Worm (Caenorhabditis elegans): Measurements from ENCODE around the gene W04G3.10.

- no peak for TF ChIP-seq dsc-1 (tag; optimal IDR thresholded peaks at IDR 0.05)
- TF ChIP-seq nhr-237 (tag; optimal IDR thresholded peaks at IDR 0.05): no peak
- no peak for TF ChIP-seq aly-2 (tag; optimal IDR thresholded peaks at IDR 0.05)
- TF ChIP-seq lir-3 (tag; optimal IDR thresholded peaks at IDR 0.05; ENCODE audit: poor library complexity): no peak
These were observed 10.9 kb upstream of the W04G3.10 start, which contains the start of gene W04G3.11 for ce11 chrX:11088952-11089351.

Data from whole organism, L1 larva.